Fruit fly (Drosophila melanogaster) whole organism, embryonic: ENCODE results near the gene mRpL28.
A peak's percentile ranks its signal among the peaks of the same experiment; 100 is the strongest.

Experiments
- ATbp ChIP-seq: fragments of 200-800 bp; sonication (Bioruptor generic); optimal IDR thresholded peaks from 2 replicates; lab custom pipeline; 2017; ENCODE audit warnings: missing biosample characterization, mild to moderate bottlenecking, missing genetic modification characterization, missing genetic modification reagents
- CG10209 ChIP-seq: fragments of 200-800 bp; sonication (Bioruptor generic); optimal IDR thresholded peaks from 3 replicates; lab custom pipeline; 2017; ENCODE audit warnings: missing biosample characterization, mild to moderate bottlenecking, missing genetic modification characterization, missing genetic modification reagents
- CG11695 ChIP-seq: fragments of 200-800 bp; sonication (Bioruptor generic); IDR thresholded peaks from 3 replicates; pipeline ENCODE4 v1.3.6; 2022; ENCODE audit warnings: missing biosample characterization, missing genetic modification characterization
- CG11696 ChIP-seq: fragments of 200-800 bp; sonication (Bioruptor generic); IDR thresholded peaks from 2 replicates; pipeline ENCODE4 v1.3.6; 2022; ENCODE audit warnings: missing biosample characterization, missing genetic modification characterization
- CG16815 ChIP-seq: fragments of 200-800 bp; sonication (Bioruptor generic); optimal IDR thresholded peaks from 3 replicates; lab custom pipeline; 2017; ENCODE audit warnings: missing biosample characterization, mild to moderate bottlenecking, missing genetic modification characterization
- CG17612 ChIP-seq: fragments of 200-800 bp; sonication (Bioruptor generic); IDR thresholded peaks from 2 replicates; pipeline ENCODE4 v1.3.6; 2022; ENCODE audit warnings: missing biosample characterization, missing genetic modification characterization
- CG31365 ChIP-seq: fragments of 200-800 bp; sonication (Bioruptor generic); optimal IDR thresholded peaks from 2 replicates; lab custom pipeline; 2018; ENCODE audit warnings: missing biosample characterization, mild to moderate bottlenecking, missing genetic modification characterization
- CG34422 ChIP-seq: fragments of 200-800 bp; sonication (Bioruptor generic); IDR thresholded peaks from 3 replicates; pipeline ENCODE4 v1.3.6; 2022; ENCODE audit warnings: missing biosample characterization, missing genetic modification characterization
- CG3995 ChIP-seq: fragments of 200-800 bp; sonication (Bioruptor generic); optimal IDR thresholded peaks from 3 replicates; lab custom pipeline; 2016; ENCODE audit warnings: missing biosample characterization, missing genetic modification characterization
- CG4360 ChIP-seq: fragments of 200-800 bp; sonication (Bioruptor generic); IDR thresholded peaks from 2 replicates; pipeline ENCODE4 v1.3.6; 2022; ENCODE audit warnings: missing biosample characterization, missing genetic modification characterization
- CG6654 ChIP-seq: fragments of 200-800 bp; sonication (Bioruptor generic); optimal IDR thresholded peaks from 2 replicates; lab custom pipeline; 2017; ENCODE audit warnings: missing biosample characterization, mild to moderate bottlenecking, missing genetic modification characterization
- CG6765 ChIP-seq: fragments of 200-800 bp; sonication (Bioruptor generic); optimal IDR thresholded peaks from 3 replicates; lab custom pipeline; 2017; ENCODE audit warnings: missing biosample characterization, mild to moderate bottlenecking, missing genetic modification characterization
- CG8478 ChIP-seq: fragments of >200 bp; optimal IDR thresholded peaks from 2 replicates; lab custom pipeline; 2018
- CG8765 ChIP-seq: fragments of 200-800 bp; sonication (Bioruptor generic); IDR thresholded peaks from 2 replicates; pipeline ENCODE4 v1.3.6; 2022; ENCODE audit warnings: missing biosample characterization, missing genetic modification characterization
- Dfd ChIP-seq, 2 experiments: fragments of >200 bp; optimal IDR thresholded peaks; 2 replicates each; lab custom pipeline; 2017; ENCODE audit warnings: missing biosample characterization in 2 of 2, missing genetic modification characterization in 2 of 2
- Eip74EF ChIP-seq, 2 experiments: fragments of 200-800 bp in 1 of 2; fragments of >200 bp in 1 of 2; sonication (Bioruptor generic) in 1 of 2; optimal IDR thresholded peaks; 2 replicates each; lab custom pipeline; 2017 to 2019; ENCODE audit warnings: missing biosample characterization in 2 of 2, missing genetic modification characterization in 2 of 2, mild to moderate bottlenecking in 1 of 2, moderate library complexity in 1 of 2
- HLH3B ChIP-seq: fragments of 200-800 bp; sonication (Bioruptor generic); IDR thresholded peaks from 2 replicates; pipeline ENCODE4 v1.3.6; 2022; ENCODE audit warnings: missing biosample characterization, missing genetic modification characterization
- HLH4C ChIP-seq: fragments of 200-800 bp; sonication (Bioruptor generic); IDR thresholded peaks from 3 replicates; pipeline ENCODE4 v1.3.6; 2022; ENCODE audit warnings: missing biosample characterization, missing genetic modification characterization; ENCODE audit not compliant: partially characterized antibody
- HLHmδ ChIP-seq: fragments of 200-800 bp; sonication (Bioruptor generic); optimal IDR thresholded peaks from 2 replicates; lab custom pipeline; 2018; ENCODE audit warnings: missing biosample characterization, mild to moderate bottlenecking, missing genetic modification characterization, moderate library complexity
- Max ChIP-seq: fragments of 200-800 bp; sonication (Bioruptor generic); optimal IDR thresholded peaks from 2 replicates; lab custom pipeline; 2016; ENCODE audit warnings: missing biosample characterization, mild to moderate bottlenecking, missing genetic modification characterization
- Oli ChIP-seq: fragments of 200-800 bp; sonication (Bioruptor generic); optimal IDR thresholded peaks from 2 replicates; lab custom pipeline; 2018; ENCODE audit warnings: missing biosample characterization, mild to moderate bottlenecking, missing genetic modification characterization, moderate library complexity
- Side ChIP-seq: fragments of 200-800 bp; sonication (Bioruptor generic); optimal IDR thresholded peaks from 2 replicates; lab custom pipeline; 2016; ENCODE audit warnings: missing biosample characterization, missing genetic modification characterization
- Sox102F ChIP-seq: fragments of 200-800 bp; sonication (Bioruptor generic); optimal IDR thresholded peaks from 2 replicates; lab custom pipeline; 2018; ENCODE audit warnings: missing biosample characterization, mild to moderate bottlenecking, missing genetic modification characterization, moderate library complexity
- ab ChIP-seq: fragments of 200-800 bp; sonication (Bioruptor generic); optimal IDR thresholded peaks from 2 replicates; lab custom pipeline; 2016; ENCODE audit warnings: missing biosample characterization, missing genetic modification characterization
- br ChIP-seq: fragments of >200 bp; optimal IDR thresholded peaks from 2 replicates; lab custom pipeline; 2017
- cad ChIP-seq: fragments of >200 bp; optimal IDR thresholded peaks from 2 replicates; lab custom pipeline; 2017; ENCODE audit warnings: missing biosample characterization, missing genetic modification characterization
- chinmo ChIP-seq: fragments of 200-800 bp; sonication (Bioruptor generic); IDR thresholded peaks from 4 replicates; pipeline ENCODE4 v1.3.6; 2022; ENCODE audit warnings: missing biosample characterization, missing genetic modification characterization; ENCODE audit not compliant: partially characterized antibody
- ci ChIP-seq: fragments of 200-800 bp; sonication (Bioruptor generic); IDR thresholded peaks from 3 replicates; pipeline ENCODE4 v1.3.6; 2022; ENCODE audit warnings: missing biosample characterization, missing genetic modification characterization
- en ChIP-seq: fragments of 200-800 bp; sonication (Bioruptor generic); optimal IDR thresholded peaks from 2 replicates; lab custom pipeline; 2016; ENCODE audit warnings: missing biosample characterization, missing genetic modification characterization
- esg ChIP-seq: fragments of 200-800 bp; sonication (Bioruptor generic); conservative IDR thresholded peaks from 2 replicates; pipeline ENCODE4 v1.3.6; 2022; ENCODE audit warnings: missing biosample characterization, missing genetic modification characterization
- fru ChIP-seq: fragments of >200 bp; optimal IDR thresholded peaks from 2 replicates; lab custom pipeline; 2017
- her ChIP-seq: fragments of 200-800 bp; sonication (Bioruptor generic); optimal IDR thresholded peaks from 2 replicates; lab custom pipeline; 2016; ENCODE audit warnings: missing biosample characterization, missing genetic modification characterization
- row ChIP-seq: fragments of 200-800 bp; sonication (Bioruptor generic); IDR thresholded peaks from 3 replicates; pipeline ENCODE4 v1.3.6; 2022; ENCODE audit warnings: missing biosample characterization, missing genetic modification characterization
- sens ChIP-seq: fragments of 200-800 bp; sonication (Bioruptor generic); peaks from one replicate; lab custom pipeline; 2016; ENCODE audit warnings: missing biosample characterization, missing genetic modification characterization
- slou ChIP-seq: fragments of 200-800 bp; sonication (Bioruptor generic); optimal IDR thresholded peaks from 3 replicates; lab custom pipeline; 2016; ENCODE audit warnings: missing biosample characterization, missing genetic modification characterization
- tgo ChIP-seq: fragments of 200-800 bp; sonication (Bioruptor generic); IDR thresholded peaks from 3 replicates; pipeline ENCODE4 v1.3.6; 2022; ENCODE audit warnings: missing biosample characterization, missing genetic modification characterization
- tin ChIP-seq: fragments of 200-800 bp; sonication (Bioruptor generic); optimal IDR thresholded peaks from 3 replicates; lab custom pipeline; 2016; ENCODE audit warnings: missing biosample characterization, missing genetic modification characterization
- tll ChIP-seq, 2 experiments: fragments of 200-800 bp in 1 of 2; fragments of >200 bp in 1 of 2; sonication (Bioruptor generic) in 1 of 2; optimal IDR thresholded peaks; 2 replicates each; lab custom pipeline; 2017 to 2019; ENCODE audit warnings: missing biosample characterization in 2 of 2, missing genetic modification characterization in 2 of 2, mild to moderate bottlenecking in 1 of 2, moderate library complexity in 1 of 2
- z ChIP-seq: fragments of 200-800 bp; sonication (Bioruptor generic); IDR thresholded peaks from 3 replicates; pipeline ENCODE4 v1.3.6; 2022; ENCODE audit warnings: missing biosample characterization, missing genetic modification characterization
- zfh2 ChIP-seq: fragments of 200-800 bp; sonication (Bioruptor generic); optimal IDR thresholded peaks from 2 replicates; lab custom pipeline; 2016; ENCODE audit warnings: missing biosample characterization, missing genetic modification characterization

Gene mRpL28

DNA sequence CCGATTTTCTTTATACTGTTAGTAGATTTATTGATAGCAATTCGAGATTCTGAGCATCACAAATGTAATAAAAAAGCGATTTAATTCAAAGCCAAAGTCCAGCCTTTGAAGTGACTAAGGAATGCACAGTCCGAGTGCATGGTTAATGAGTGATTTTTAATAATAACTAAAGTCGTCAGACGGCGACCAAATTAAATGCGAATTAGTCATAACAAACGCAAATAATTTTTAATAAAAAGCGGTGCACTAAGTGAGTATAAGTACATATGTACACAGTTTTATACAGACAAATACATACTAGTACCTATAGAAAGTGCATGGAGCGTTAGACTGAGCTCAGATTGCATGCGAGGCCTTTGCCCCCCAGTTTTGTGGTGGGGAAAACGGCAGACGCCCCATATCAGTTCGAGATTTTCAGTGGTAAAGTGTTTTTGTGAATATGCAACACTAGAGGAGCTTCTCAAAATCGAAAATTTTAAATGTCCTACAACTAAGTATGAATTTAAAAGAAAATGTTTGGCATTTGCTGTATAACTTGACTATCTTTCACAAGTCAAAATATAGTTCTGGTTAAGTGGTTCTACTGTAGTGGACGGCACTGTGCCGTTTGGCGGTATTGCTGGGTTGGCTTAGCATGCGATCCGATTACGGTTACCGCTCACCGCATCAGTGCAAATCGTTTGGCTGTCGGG lies 29.1 kb downstream of the mRpL28 start (continued):
- TF ChIP-seq en (no peak), sens (GFP tag; lab: Kevin White, UChicago) (peak; percentile 72), row (peak; percentile 34; the same call in 1 of the 3 replicates), tgo (GFP tag; lab: Robert Waterston, UW) (0 out of 3 replicates have a peak, but pooled peaks have one; percentile 13), esg (GFP tag; lab: Robert Waterston, UW) (0 out of 2 replicates have a peak, but pooled peaks have one; percentile 17), z (GFP tag; lab: Robert Waterston, UW) (no peak), CG8765 (GFP tag; lab: Robert Waterston, UW) (no peak), CG11696 (peak; percentile 54; the same call in 1 of the 2 replicates), Oli (peak; percentile 7), Max (no peak), CG11695 (GFP tag; lab: Robert Waterston, UW) (0 out of 3 replicates have a peak, but pooled peaks have one; percentile 23), fru (lab: Kevin White, UChicago) (no peak), slou (GFP tag; lab: Kevin White, UChicago) (no peak), tin (GFP tag; lab: Kevin White, UChicago) (no peak), Sox102F (GFP tag; lab: Kevin White, UChicago) (peak; percentile 29), CG3995 (no peak), CG10209 (peak; percentile 3), Side (GFP tag; lab: Kevin White, UChicago) (no peak), CG6765 (GFP tag; lab: Kevin White, UChicago) (no peak), zfh2 (GFP tag; lab: Kevin White, UChicago) (peak; percentile 19), br (lab: Kevin White, UChicago) (no peak), ab (GFP tag; lab: Kevin White, UChicago) (no peak), her (GFP tag; lab: Kevin White, UChicago) (no peak), ci (GFP tag; lab: Robert Waterston, UW) (0 out of 3 replicates have a peak, but pooled peaks have one; percentile 40), HLH3B (peak; percentile 35; the same call in 1 of the 2 replicates), CG16815 (GFP tag; lab: Kevin White, UChicago) (no peak), ATbp (peak; percentile 27)
- TF ChIP-seq, all 482 proteins: peak for 28

DNA sequence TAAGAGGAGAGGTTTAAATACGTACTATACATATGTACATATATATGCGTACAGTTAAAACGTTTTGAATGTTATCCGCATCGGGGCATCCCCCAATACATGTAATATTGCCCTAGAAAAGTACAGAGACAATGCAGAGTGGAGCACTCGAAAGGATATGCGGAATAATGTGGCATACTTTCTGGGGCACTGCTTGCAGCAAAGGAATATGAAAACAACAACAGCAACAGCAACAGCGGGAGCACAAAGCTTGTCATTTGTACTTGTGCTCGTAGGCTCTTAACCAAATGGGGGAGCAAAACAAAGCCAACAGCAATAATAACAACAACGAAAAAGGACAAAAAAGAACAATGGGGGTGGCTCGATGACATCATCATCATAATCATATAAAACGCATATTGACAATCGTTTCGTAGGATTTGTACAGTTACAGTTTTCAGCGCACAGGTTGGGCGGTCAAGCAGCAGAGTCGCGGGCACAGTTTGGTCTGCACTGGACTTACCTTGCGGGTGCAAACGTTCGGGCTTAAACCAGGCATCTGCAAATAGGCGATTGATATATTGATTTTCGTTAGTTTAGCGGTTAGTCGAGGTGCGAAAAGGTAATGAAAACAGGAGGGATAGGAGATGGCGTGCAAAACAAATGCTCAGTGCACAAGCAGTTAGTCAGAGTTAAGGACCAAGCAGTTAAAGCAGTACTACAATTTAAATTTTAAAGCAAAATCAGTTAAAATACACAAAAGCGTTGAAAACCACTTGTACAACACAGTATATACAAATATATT lies 30.1 kb downstream of the mRpL28 start:
- TF ChIP-seq CG6654: peak; percentile 97
- TF ChIP-seq cad (GFP tag; lab: Kevin White, UChicago): peak; percentile 84
- no peak for TF ChIP-seq CG17612 (GFP tag; lab: Robert Waterston, UW)
- TF ChIP-seq Eip74EF (GFP tag; optimal IDR thresholded peaks at IDR 0.05; lab: Kevin White, UChicago): peak in 1 of 2 experiments; percentile 68
- TF ChIP-seq chinmo: 0 out of 4 replicates have a peak, but pooled peaks have one; percentile 21
- peak; percentile 77 for TF ChIP-seq CG4360 (GFP tag; lab: Robert Waterston, UW)
- TF ChIP-seq sens (GFP tag; lab: Kevin White, UChicago): peak; percentile 42
- TF ChIP-seq HLH4C: no peak
- peak; percentile 78 for TF ChIP-seq CG8478
- 0 out of 3 replicates have a peak, but pooled peaks have one; percentile 24 for TF ChIP-seq CG34422
- TF ChIP-seq tll (GFP tag; optimal IDR thresholded peaks at IDR 0.05; lab: Kevin White, UChicago): peak in 1 of 2 experiments; percentile 46
- TF ChIP-seq CG31365 (tag; lab: Kevin White, UChicago): peak; percentile 81
- TF ChIP-seq HLHmδ: no peak
- peak in 1 of 2 experiments; percentile 97 for TF ChIP-seq Dfd (GFP tag; optimal IDR thresholded peaks at IDR 0.05; lab: Kevin White, UChicago)
